Worm (Caenorhabditis elegans) whole organism, L4 larva: ENCODE measurements around the gene D2089.3.

Experiments used
- Y48G9A.11 ChIP-seq: fragments of 200-800 bp; sonication (Bioruptor generic); IDR thresholded peaks from 2 replicates; pipeline ENCODE4 v1.3.6; 2022; ENCODE audit warnings: missing genetic modification reagents, missing genetic modification characterization, missing compliant biosample characterization
- ZK546.5 ChIP-seq, 2 experiments: sonication (generic microtip); optimal IDR thresholded peaks; 2 replicates each; lab custom pipeline; 2017; ENCODE audit warnings: missing biosample characterization in 2 of 2, missing genetic modification characterization in 2 of 2
- aha-1 ChIP-seq: fragments of 150-350 bp; peaks from one replicate; lab custom pipeline; 2014; ENCODE audit warnings: missing biosample characterization, missing genetic modification characterization
- ceh-28 ChIP-seq: fragments of 150-350 bp; optimal IDR thresholded peaks from 2 replicates; lab custom pipeline; 2014; ENCODE audit warnings: missing biosample characterization, missing genetic modification reagents, missing genetic modification characterization
- daf-16 ChIP-seq, 3 experiments: sonication (generic microtip); optimal IDR thresholded peaks; 2 replicates each; lab custom pipeline; 2016 to 2017; ENCODE audit warnings: missing genetic modification characterization in 3 of 3, missing genetic modification reagents in 3 of 3, mild to moderate bottlenecking in 2 of 3, missing compliant biosample characterization in 2 of 3, missing biosample characterization in 1 of 3, moderate library complexity in 1 of 3
- dmd-6 ChIP-seq: fragments of 200-800 bp; sonication (Bioruptor generic); IDR thresholded peaks from 2 replicates; pipeline ENCODE4 v1.3.6; 2022; ENCODE audit warnings: missing genetic modification reagents, missing genetic modification characterization, missing compliant biosample characterization
- dmd-9 ChIP-seq: fragments of 200-800 bp; sonication (Bioruptor generic); IDR thresholded peaks from 2 replicates; pipeline ENCODE4 v1.3.6; 2022; ENCODE audit warnings: missing genetic modification reagents, missing genetic modification characterization, missing compliant biosample characterization
- dve-1 ChIP-seq: sonication (generic microtip); optimal IDR thresholded peaks from 2 replicates; lab custom pipeline; 2017; ENCODE audit warnings: antibody characterized with exemption, mild to moderate bottlenecking, missing genetic modification characterization, missing compliant biosample characterization; ENCODE audit not compliant: insufficient read depth
- hlh-11 ChIP-seq: fragments of 200-800 bp; sonication (Bioruptor generic); optimal IDR thresholded peaks from 2 replicates; lab custom pipeline; 2018; ENCODE audit warnings: mild to moderate bottlenecking, missing genetic modification characterization, missing compliant biosample characterization
- madf-5 ChIP-seq, 2 experiments: fragments of 200-800 bp; sonication (Bioruptor generic); IDR thresholded peaks; 2 replicates each; pipeline ENCODE4 v1.3.6; 2022; ENCODE audit warnings: missing compliant biosample characterization in 2 of 2, missing genetic modification characterization in 2 of 2
- mep-1 ChIP-seq: fragments of 150-350 bp; sonication (generic microtip); optimal IDR thresholded peaks from 3 replicates; lab custom pipeline; 2014; ENCODE audit warnings: missing biosample characterization, missing genetic modification characterization
- mxl-2 ChIP-seq: fragments of 200-800 bp; sonication (Bioruptor generic); conservative IDR thresholded peaks from 2 replicates; pipeline ENCODE4 v1.3.6; 2022; ENCODE audit warnings: missing genetic modification reagents, missing genetic modification characterization, missing compliant biosample characterization
- nhr-28 ChIP-seq: fragments of 150-350 bp; optimal IDR thresholded peaks from 2 replicates; lab custom pipeline; 2014; ENCODE audit warnings: missing biosample characterization, missing genetic modification characterization
- pqm-1 ChIP-seq: sonication (generic microtip); optimal IDR thresholded peaks from 2 replicates; lab custom pipeline; 2017; ENCODE audit warnings: missing biosample characterization, missing genetic modification characterization
- rbr-2 ChIP-seq: sonication (generic microtip); optimal IDR thresholded peaks from 2 replicates; lab custom pipeline; 2016; ENCODE audit warnings: missing genotype, missing genetic modification characterization, missing compliant biosample characterization
- unc-130 ChIP-seq: sonication (generic microtip); optimal IDR thresholded peaks from 2 replicates; lab custom pipeline; 2016; ENCODE audit warnings: missing genetic modification reagents, missing genetic modification characterization, missing compliant biosample characterization
- zip-2 ChIP-seq: fragments of 150-350 bp; optimal IDR thresholded peaks from 2 replicates; lab custom pipeline; 2014; ENCODE audit warnings: missing biosample characterization, missing genetic modification characterization

Gene D2089.3

DNA sequence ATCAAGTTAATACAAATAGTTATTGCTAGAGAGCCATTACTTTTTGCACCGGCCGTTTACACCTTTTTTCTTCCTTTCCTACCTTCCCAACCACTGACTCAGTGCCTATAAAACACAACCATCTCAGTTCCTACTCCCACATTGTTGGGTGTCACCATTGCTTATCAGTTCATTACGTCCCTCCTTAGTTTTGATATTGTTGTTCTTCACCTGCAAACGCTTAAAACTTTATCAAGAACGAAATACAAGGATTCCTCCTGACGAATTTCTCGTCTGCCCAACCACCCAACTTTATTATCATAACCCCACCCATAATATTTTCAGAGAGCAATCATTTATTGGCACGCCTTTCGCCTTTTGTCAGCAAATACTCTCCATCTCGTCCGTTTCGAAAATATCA lies 37.8 kb downstream of the D2089.3 start:
- peak; percentile 35 for TF ChIP-seq aha-1 (tag; lab: Kevin White, UChicago)
- TF ChIP-seq hlh-11 (tag; lab: Kevin White, UChicago), result peak; percentile 67
- TF ChIP-seq unc-130 (GFP tag; lab: Kevin White, UChicago), result no peak
- TF ChIP-seq dmd-9 (GFP tag; lab: Robert Waterston, UW), result no peak
- TF ChIP-seq dve-1 (tag; lab: Kevin White, UChicago), result peak; percentile 32
- TF ChIP-seq pqm-1, result peak; percentile 90
- TF ChIP-seq nhr-28, result peak; percentile 75
- TF ChIP-seq zip-2 (tag; lab: Kevin White, UChicago), result no peak
- no peak for TF ChIP-seq daf-16 (GFP tag; optimal IDR thresholded peaks at IDR 0.05; lab: Kevin White, UChicago)
- peak; percentile 53 for TF ChIP-seq daf-16 (tag; optimal IDR thresholded peaks at IDR 0.05; lab: Kevin White, UChicago)
- peak; percentile 64 for TF ChIP-seq dmd-6 (GFP tag; lab: Robert Waterston, UW)

DNA sequence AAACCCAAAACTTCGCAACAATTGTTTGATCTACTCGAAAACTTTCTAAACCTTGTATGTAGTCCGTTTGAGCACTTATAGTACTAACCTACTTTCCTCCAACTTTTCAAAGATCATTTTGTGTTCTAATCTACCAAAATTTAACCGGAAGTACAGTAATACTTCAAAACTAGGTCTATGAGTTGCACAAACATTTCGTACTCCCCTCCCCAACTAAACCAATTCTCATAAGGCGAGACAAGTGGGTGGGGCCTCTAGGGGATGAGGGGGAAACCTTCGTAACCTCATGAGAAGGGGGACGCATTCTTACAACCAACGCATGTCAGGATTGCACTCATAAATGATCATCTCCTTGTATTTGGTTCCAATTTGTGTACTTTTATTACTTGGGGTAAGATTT lies 43.0 kb downstream of the D2089.3 start, which contains the start of gene cutl-9:
Gene cutl-9 (plus strand): TSS at position 301 of the 400 bp plus-strand sequence.
- TF ChIP-seq dve-1 (tag; lab: Kevin White, UChicago) (no peak), madf-5 (GFP tag; IDR thresholded peaks at IDR 0.05; lab: Robert Waterston, UW) (no peak), dmd-9 (GFP tag; lab: Robert Waterston, UW) (no peak), rbr-2 (tag; lab: Kevin White, UChicago) (no peak), ZK546.5 (tag; optimal IDR thresholded peaks at IDR 0.05; lab: Kevin White, UChicago) (no peak), Y48G9A.11 (GFP tag; lab: Robert Waterston, UW) (no peak), mep-1 (no peak), ceh-28 (tag; lab: Kevin White, UChicago) (no peak)
- TF ChIP-seq, all 104 proteins: peak for 0

DNA sequence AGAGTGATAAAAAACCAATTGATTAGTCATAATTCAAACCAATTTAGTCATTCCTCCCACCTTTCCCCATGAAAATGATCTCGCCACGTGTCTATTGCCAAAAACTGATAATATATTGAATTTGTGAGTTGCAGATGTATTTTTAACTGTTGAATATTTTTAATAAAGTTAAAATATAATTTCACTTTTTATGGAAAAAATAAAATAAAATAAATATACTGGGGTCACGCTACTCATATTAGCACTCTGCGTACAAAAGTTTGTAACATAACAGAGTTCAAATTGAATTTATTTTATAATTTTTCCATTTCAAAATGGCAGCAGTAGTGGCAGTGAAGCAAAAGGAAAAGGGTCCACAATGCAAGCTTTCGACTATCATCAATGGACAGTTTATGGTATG lies 46.8 kb downstream of the D2089.3 start, which contains the start of gene C14A4.13:
Gene C14A4.13 (plus strand): TSS at position 301 of the 400 bp plus-strand sequence.
- TF ChIP-seq aha-1 (tag; lab: Kevin White, UChicago) (peak; percentile 48), mxl-2 (GFP tag; lab: Robert Waterston, UW) (no peak)
